Worm (Caenorhabditis elegans): Measurements from ENCODE around the gene W02D7.11.

W02D7.11 gene

ce11 chrV:8307013-8307412, 2.7 kb upstream of the W02D7.11 start:
- TF ChIP-seq W03F9.2 (tag; optimal IDR thresholded peaks at IDR 0.05) (no peak), dao-5 (tag; optimal IDR thresholded peaks at IDR 0.05) (no peak), him-1 (tag; optimal IDR thresholded peaks at IDR 0.05) (no peak)

- no peak for TF ChIP-seq W03F9.2 (tag; optimal IDR thresholded peaks at IDR 0.05)
- TF ChIP-seq dao-5 (tag; optimal IDR thresholded peaks at IDR 0.05): no peak
- no peak for TF ChIP-seq him-1 (tag; optimal IDR thresholded peaks at IDR 0.05)
These were observed 2.1 kb upstream of the W02D7.11 start, which contains the start of gene W02D7.8 for ce11 chrV:8306366-8306765. TSS of gene W02D7.8 (minus strand) at chrV:8306466.

- TF ChIP-seq dao-5 (tag; optimal IDR thresholded peaks at IDR 0.05) (no peak), him-1 (tag; optimal IDR thresholded peaks at IDR 0.05) (no peak), W03F9.2 (tag; optimal IDR thresholded peaks at IDR 0.05) (no peak)
These were observed 1.6 kb upstream of the W02D7.11 start for ce11 chrV:8305940-8306339.

ce11 chrV:8302522-8302921, 1.8 kb downstream of the W02D7.11 start, which contains the start of gene sel-9:
TSS of gene sel-9 (minus strand) at chrV:8302580.
- TF ChIP-seq W03F9.2 (tag; optimal IDR thresholded peaks at IDR 0.05) (no peak), him-1 (tag; optimal IDR thresholded peaks at IDR 0.05) (no peak), dao-5 (tag; optimal IDR thresholded peaks at IDR 0.05) (no peak)

ce11 chrV:8300935-8301535, 3.3 kb downstream of the W02D7.11 start, which contains the start of gene W02D7.6:
TSS of gene W02D7.6 (minus strand) at chrV:8301507.
- no peak for TF ChIP-seq dao-5 (tag; optimal IDR thresholded peaks at IDR 0.05)
- TF ChIP-seq W03F9.2 (tag; optimal IDR thresholded peaks at IDR 0.05): peak; percentile 42
- TF ChIP-seq him-1 (tag; optimal IDR thresholded peaks at IDR 0.05): no peak

- TF ChIP-seq W03F9.2 (tag; optimal IDR thresholded peaks at IDR 0.05) (no peak), dao-5 (tag; optimal IDR thresholded peaks at IDR 0.05) (no peak), him-1 (tag; optimal IDR thresholded peaks at IDR 0.05) (no peak)
These were observed 5.0 kb downstream of the W02D7.11 start, which contains the start of gene W02D7.5 for ce11 chrV:8299191-8299854. TSS of gene W02D7.5 (minus strand) at chrV:8299241.

ce11 chrV:8297504-8297903, 6.8 kb downstream of the W02D7.11 start, which contains the start of gene W02D7.4:
TSS of gene W02D7.4 (minus strand) at chrV:8297604.
- TF ChIP-seq dao-5 (tag; optimal IDR thresholded peaks at IDR 0.05) (no peak), him-1 (tag; optimal IDR thresholded peaks at IDR 0.05) (no peak), W03F9.2 (tag; optimal IDR thresholded peaks at IDR 0.05) (no peak)

- no peak for TF ChIP-seq W03F9.2 (tag; optimal IDR thresholded peaks at IDR 0.05)
- no peak for TF ChIP-seq dao-5 (tag; optimal IDR thresholded peaks at IDR 0.05)
- TF ChIP-seq him-1 (tag; optimal IDR thresholded peaks at IDR 0.05): no peak
These were observed 8.4 kb downstream of the W02D7.11 start, which contains the start of gene smex-1 for ce11 chrV:8295866-8296265. TSS of gene smex-1 (minus strand) at chrV:8295966.

- TF ChIP-seq dao-5 (tag; optimal IDR thresholded peaks at IDR 0.05): no peak
- no peak for TF ChIP-seq him-1 (tag; optimal IDR thresholded peaks at IDR 0.05)
These were observed 12.5 kb downstream of the W02D7.11 start, which contains the start of gene srg-33 for ce11 chrV:8291764-8292163. TSS of gene srg-33 (plus strand) at chrV:8292064.

- TF ChIP-seq W03F9.2 (tag; optimal IDR thresholded peaks at IDR 0.05) (no peak), dao-5 (tag; optimal IDR thresholded peaks at IDR 0.05) (no peak), him-1 (tag; optimal IDR thresholded peaks at IDR 0.05) (no peak)
These were observed 16.0 kb downstream of the W02D7.11 start for ce11 chrV:8288125-8288806.

- TF ChIP-seq dao-5 (tag; optimal IDR thresholded peaks at IDR 0.05) (no peak), him-1 (tag; optimal IDR thresholded peaks at IDR 0.05) (no peak), W03F9.2 (tag; optimal IDR thresholded peaks at IDR 0.05) (no peak)
These were observed 18.9 kb downstream of the W02D7.11 start for ce11 chrV:8285455-8285854.

- TF ChIP-seq him-1 (tag; optimal IDR thresholded peaks at IDR 0.05) (no peak), W03F9.2 (tag; optimal IDR thresholded peaks at IDR 0.05) (no peak), dao-5 (tag; optimal IDR thresholded peaks at IDR 0.05) (no peak)
These were observed 19.5 kb downstream of the W02D7.11 start, which contains the start of gene slc-17.5 for ce11 chrV:8284800-8285199. TSS of gene slc-17.5 (minus strand) at chrV:8284900.

ce11 chrV:8282933-8283332, 21.4 kb downstream of the W02D7.11 start:
- TF ChIP-seq W03F9.2 (tag; optimal IDR thresholded peaks at IDR 0.05): no peak
- TF ChIP-seq dao-5 (tag; optimal IDR thresholded peaks at IDR 0.05): no peak
- no peak for TF ChIP-seq him-1 (tag; optimal IDR thresholded peaks at IDR 0.05)

ce11 chrV:8281646-8282045, 22.7 kb downstream of the W02D7.11 start:
- no peak for TF ChIP-seq him-1 (tag; optimal IDR thresholded peaks at IDR 0.05)
- TF ChIP-seq W03F9.2 (tag; optimal IDR thresholded peaks at IDR 0.05): no peak
- TF ChIP-seq dao-5 (tag; optimal IDR thresholded peaks at IDR 0.05): no peak
